Worm (Caenorhabditis elegans) whole organism, early embryonic: ENCODE results near the gene H39E23.2.

Source experiments
- F13C5.2 ChIP-seq: sonication (generic microtip); optimal IDR thresholded peaks from 2 replicates; lab custom pipeline; 2017; ENCODE audit warnings: mild to moderate bottlenecking, missing genetic modification characterization, inconsistent platforms, missing compliant biosample characterization
- hmbx-1 ChIP-seq: sonication (generic microtip); optimal IDR thresholded peaks from 2 replicates; lab custom pipeline; 2016; ENCODE audit warnings: mild to moderate bottlenecking, missing genetic modification characterization, missing compliant biosample characterization

DNA sequence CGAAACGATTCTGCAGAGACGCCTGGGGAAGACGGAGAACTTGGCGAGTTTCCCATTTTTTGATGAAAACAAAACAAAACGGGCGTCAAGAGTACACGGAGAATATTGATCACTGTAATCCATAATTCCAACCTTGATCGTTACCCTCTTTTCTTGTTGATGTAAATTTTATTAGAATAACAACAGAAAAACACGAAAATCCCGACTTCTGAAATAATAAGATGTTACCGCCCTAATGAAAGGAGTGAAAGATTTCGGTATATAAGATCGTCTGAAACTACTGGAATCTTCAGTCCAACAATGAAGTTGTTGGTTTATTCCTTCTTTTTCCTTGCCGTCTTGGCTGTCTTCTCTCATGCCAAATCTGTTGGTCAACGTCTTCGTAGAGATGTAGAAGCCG, 6.2 kb upstream of the H39E23.2 start, which contains the start of gene D1086.9:
- TF ChIP-seq F13C5.2 (tag; lab: Kevin White, UChicago) (no peak), hmbx-1 (no peak)
